Worm (Caenorhabditis elegans) whole organism, L4 larva: ENCODE data around the gene C34E7.3.
"Not testable (repeated sequence)": the region's sequence is repeated elsewhere in the genome, so short reads cannot be mapped to it uniquely, and the experiment has no call there.

ENCODE experiments used
- ceh-32 ChIP-seq: sonication (generic microtip); optimal IDR thresholded peaks from 2 replicates; lab custom pipeline; 2016; ENCODE audit warnings: mild to moderate bottlenecking, missing genetic modification characterization, missing compliant biosample characterization; ENCODE audit not compliant: poor library complexity
- lin-1 ChIP-seq: fragments of 200-800 bp; sonication (Bioruptor generic); IDR thresholded peaks from 2 replicates; pipeline ENCODE4 v1.3.6; 2022; ENCODE audit warnings: missing genetic modification reagents, missing genetic modification characterization, missing compliant biosample characterization
- lir-3 ChIP-seq: sonication (generic microtip); optimal IDR thresholded peaks from 2 replicates; lab custom pipeline; 2016; ENCODE audit warnings: mild to moderate bottlenecking, missing genetic modification characterization, missing compliant biosample characterization
- zag-1 ChIP-seq: fragments of 150-350 bp; optimal IDR thresholded peaks from 2 replicates; lab custom pipeline; 2014; ENCODE audit warnings: missing biosample characterization, missing genetic modification characterization

DNA sequence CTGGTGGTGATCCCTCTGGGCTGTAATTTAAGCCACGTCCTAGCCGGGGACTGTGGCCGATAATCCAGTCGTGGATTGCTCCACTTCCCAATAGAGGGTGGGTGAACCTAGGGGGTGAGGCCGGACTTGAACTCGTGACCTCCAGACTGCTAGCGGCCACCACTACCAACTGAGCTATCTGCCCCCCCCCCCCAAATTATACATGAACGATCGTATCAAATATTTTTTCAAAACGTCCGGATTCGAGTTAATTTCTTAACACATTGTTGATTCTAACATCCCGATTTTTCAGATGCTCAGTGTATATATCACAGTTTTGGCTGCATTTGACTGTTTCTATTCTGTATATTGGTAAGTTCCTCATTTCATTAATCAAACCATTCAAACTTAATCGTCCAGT, 37.0 kb downstream of the C34E7.3 start:
- TF ChIP-seq ceh-32 (tag; lab: Kevin White, UChicago); lir-3 (tag; lab: Kevin White, UChicago); lin-1 (GFP tag; lab: Robert Waterston, UW); zag-1: not testable (repeated sequence)
